Fruit fly (Drosophila melanogaster): ENCODE measurements around the gene ema.

The ema gene

DNA sequence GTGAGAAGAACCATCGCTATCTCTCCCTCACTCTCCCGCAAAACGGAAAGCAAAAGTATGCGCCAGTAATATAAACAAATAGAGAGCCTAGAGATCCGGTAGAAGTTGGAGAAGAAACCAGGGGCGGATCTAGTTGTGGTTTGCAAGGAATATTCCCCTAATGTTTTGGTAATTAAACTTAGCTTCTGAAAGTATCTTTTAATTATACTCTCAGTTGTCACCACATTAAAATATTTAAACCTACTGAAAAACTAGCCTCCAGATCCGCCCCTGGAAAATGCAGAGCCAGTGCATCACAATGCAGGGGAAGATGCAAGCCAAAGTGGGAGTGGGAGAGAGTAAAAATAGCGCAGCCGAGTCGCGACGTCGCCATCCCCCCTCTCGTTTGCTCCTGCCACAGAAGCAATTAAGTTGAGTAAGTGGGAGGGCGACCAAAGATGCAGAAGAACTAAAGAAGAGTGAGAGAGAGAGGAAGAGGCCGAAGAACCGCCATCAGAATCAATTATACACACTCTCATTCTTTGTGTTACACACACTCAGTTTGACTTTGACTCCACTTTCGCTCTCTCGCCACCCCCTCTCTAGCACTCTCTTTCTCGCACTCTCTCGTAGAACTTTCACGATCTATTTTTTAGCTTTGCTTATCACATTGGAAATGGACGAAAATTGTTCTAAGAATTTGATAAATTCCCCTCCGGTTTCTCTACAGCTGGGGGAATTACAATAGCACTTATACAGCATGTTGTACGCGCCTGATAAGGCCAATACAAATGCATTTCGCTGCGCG is 7.9 kb upstream of the ema start (continued):
- peak; percentile 97 for TF ChIP-seq Ssrp (tag; optimal IDR thresholded peaks at IDR 0.05)
- peak; percentile 99 for TF ChIP-seq zfh1 (GFP tag; IDR thresholded peaks at IDR 0.05)
- TF ChIP-seq MTF-1 (GFP tag; optimal IDR thresholded peaks at IDR 0.05; ENCODE audit: borderline replicate concordance): peak; percentile 91
- peak; percentile 87 for TF ChIP-seq kay (GFP tag; optimal IDR thresholded peaks at IDR 0.05)
- TF ChIP-seq ato (GFP tag; IDR thresholded peaks at IDR 0.05; ENCODE audit: partially characterized antibody): no peak
- peak; percentile 26 for TF ChIP-seq fd102C (GFP tag; optimal IDR thresholded peaks at IDR 0.05)
- no peak for TF ChIP-seq Dref (GFP tag; IDR thresholded peaks at IDR 0.05)
- peak; percentile 87 for TF ChIP-seq CG12219 (GFP tag; optimal IDR thresholded peaks at IDR 0.05)
- peak; percentile 85 for TF ChIP-seq cato (GFP tag; optimal IDR thresholded peaks at IDR 0.05; ENCODE audit: borderline replicate concordance)
- TF ChIP-seq CG18599 (GFP tag; optimal IDR thresholded peaks at IDR 0.05): peak; percentile 83
- peak; percentile 19 for TF ChIP-seq MESR4 (GFP tag; optimal IDR thresholded peaks at IDR 0.05)
- TF ChIP-seq HLH3B (GFP tag; IDR thresholded peaks at IDR 0.05): peak; percentile 97
- TF ChIP-seq gce (GFP tag; IDR thresholded peaks at IDR 0.05): peak; percentile 96
- TF ChIP-seq CG5245 (GFP tag; optimal IDR thresholded peaks at IDR 0.05): peak; percentile 96
- TF ChIP-seq CG11247 (GFP tag; IDR thresholded peaks at IDR 0.05): peak; percentile 92
- peak; percentile 89 for TF ChIP-seq lilli (GFP tag; optimal IDR thresholded peaks at IDR 0.05)
- TF ChIP-seq CG11398 (GFP tag; optimal IDR thresholded peaks at IDR 0.05): peak; percentile 81
- TF ChIP-seq fru (optimal IDR thresholded peaks at IDR 0.05): no peak
- TF ChIP-seq eyg (GFP tag; optimal IDR thresholded peaks at IDR 0.05): peak; percentile 82
- TF ChIP-seq CG9609 (GFP tag; optimal IDR thresholded peaks at IDR 0.05): peak; percentile 93
- TF ChIP-seq NK7.1 (GFP tag; optimal IDR thresholded peaks at IDR 0.05): peak; percentile 76
- TF ChIP-seq gt (GFP tag; IDR thresholded peaks at IDR 0.05): peak; percentile 96
- TF ChIP-seq Eip74EF (GFP tag; optimal IDR thresholded peaks at IDR 0.05): peak in 1 of 2 experiments; percentile 88
- TF ChIP-seq dmrt11E (tag; optimal IDR thresholded peaks at IDR 0.05): peak; percentile 96
- peak; percentile 23 for TF ChIP-seq CG3995 (GFP tag; optimal IDR thresholded peaks at IDR 0.05)
- TF ChIP-seq CG9215 (GFP tag; IDR thresholded peaks at IDR 0.05): peak; percentile 87
- TF ChIP-seq abd-A (tag; optimal IDR thresholded peaks at IDR 0.05): no peak
- peak; percentile 82 for TF ChIP-seq CG16813 (GFP tag; IDR thresholded peaks at IDR 0.05; ENCODE audit: partially characterized antibody)
- TF ChIP-seq CG1233 (GFP tag; optimal IDR thresholded peaks at IDR 0.05): peak; percentile 90
- peak; percentile 94 for TF ChIP-seq CG30431 (GFP tag; optimal IDR thresholded peaks at IDR 0.05)
- peak; percentile 65 for TF ChIP-seq CG15073 (GFP tag; optimal IDR thresholded peaks at IDR 0.05)
- TF ChIP-seq Lpt (GFP tag; optimal IDR thresholded peaks at IDR 0.05): no peak
- TF ChIP-seq dan (GFP tag; IDR thresholded peaks at IDR 0.05): peak; percentile 96
- TF ChIP-seq Oli (tag; optimal IDR thresholded peaks at IDR 0.05): peak; percentile 93
- peak; percentile 62 for TF ChIP-seq Dip2 (GFP tag; IDR thresholded peaks at IDR 0.05)
- peak; percentile 87 for TF ChIP-seq CG7357 (GFP tag; IDR thresholded peaks at IDR 0.05)
- TF ChIP-seq HmgD (GFP tag; optimal IDR thresholded peaks at IDR 0.05): peak; percentile 82
- TF ChIP-seq ewg (GFP tag; optimal IDR thresholded peaks at IDR 0.05): peak; percentile 91
- peak; percentile 94 for TF ChIP-seq CG1024 (GFP tag; IDR thresholded peaks at IDR 0.05)
- peak; percentile 49; the same call in 1 of the 2 replicates for TF ChIP-seq Poxn (GFP tag; IDR thresholded peaks at IDR 0.05)
- TF ChIP-seq emc (GFP tag; optimal IDR thresholded peaks at IDR 0.05): peak; percentile 34
- TF ChIP-seq bab2 (GFP tag; optimal IDR thresholded peaks at IDR 0.05): peak; percentile 97
- peak; percentile 98 for TF ChIP-seq CG2199 (GFP tag; IDR thresholded peaks at IDR 0.05)
- peak; percentile 94 for TF ChIP-seq Optix (GFP tag; IDR thresholded peaks at IDR 0.05)
- peak; percentile 89 for TF ChIP-seq Lhr (GFP tag; optimal IDR thresholded peaks at IDR 0.05)
- TF ChIP-seq CG9727 (GFP tag; optimal IDR thresholded peaks at IDR 0.05): peak; percentile 92
- TF ChIP-seq knrl (GFP tag; IDR thresholded peaks at IDR 0.05; ENCODE audit: partially characterized antibody): peak; percentile 68; the same call in 2 of the 3 replicates
- peak; percentile 91 for TF ChIP-seq Side (GFP tag; optimal IDR thresholded peaks at IDR 0.05)
- TF ChIP-seq CG5953 (GFP tag; IDR thresholded peaks at IDR 0.05): peak; percentile 92
